Worm (Caenorhabditis elegans) whole organism, L2 larva: ENCODE measurements around the gene fmi-1.

Source experiments
- C34F6.9 ChIP-seq: fragments of 150-350 bp; optimal IDR thresholded peaks from 2 replicates; lab custom pipeline; 2014; ENCODE audit warnings: missing biosample characterization, missing genetic modification characterization
- F13H6.1 ChIP-seq: sonication (generic microtip); optimal IDR thresholded peaks from 2 replicates; lab custom pipeline; 2016; ENCODE audit warnings: missing genetic modification characterization, missing compliant biosample characterization
- ZK546.5 ChIP-seq: sonication (generic microtip); optimal IDR thresholded peaks from 2 replicates; lab custom pipeline; 2017; ENCODE audit warnings: missing biosample characterization, missing genetic modification characterization
- alr-1 ChIP-seq: fragments of 150-350 bp; optimal IDR thresholded peaks from 2 replicates; lab custom pipeline; 2014; ENCODE audit warnings: missing biosample characterization, missing genetic modification characterization
- aly-2 ChIP-seq: fragments of 150-350 bp; optimal IDR thresholded peaks from 2 replicates; lab custom pipeline; 2014; ENCODE audit warnings: missing biosample characterization, missing genetic modification characterization
- ama-1 ChIP-seq: fragments of 150-350 bp; optimal IDR thresholded peaks from 2 replicates; lab custom pipeline; 2018; ENCODE audit warnings: inconsistent platforms
- blmp-1 ChIP-seq: sonication (generic microtip); optimal IDR thresholded peaks from 2 replicates; lab custom pipeline; 2017; ENCODE audit warnings: missing genetic modification characterization, mild to moderate bottlenecking, missing compliant biosample characterization, antibody characterized with exemption, moderate library complexity; ENCODE audit not compliant: insufficient read depth
- ceh-16 ChIP-seq: fragments of 150-350 bp; optimal IDR thresholded peaks from 2 replicates; lab custom pipeline; 2014; ENCODE audit warnings: missing biosample characterization, missing genetic modification characterization
- ceh-82 ChIP-seq: fragments of 150-350 bp; optimal IDR thresholded peaks from 2 replicates; lab custom pipeline; 2014; ENCODE audit warnings: missing biosample characterization, missing genetic modification characterization
- crh-2 ChIP-seq: sonication (generic microtip); optimal IDR thresholded peaks from 2 replicates; lab custom pipeline; 2017; ENCODE audit warnings: missing biosample characterization, missing genetic modification characterization
- dmd-4 ChIP-seq: sonication (generic microtip); optimal IDR thresholded peaks from 2 replicates; lab custom pipeline; 2017; ENCODE audit warnings: missing biosample characterization, missing genetic modification characterization
- elt-1 ChIP-seq: fragments of 150-350 bp; optimal IDR thresholded peaks from 2 replicates; lab custom pipeline; 2014; ENCODE audit warnings: missing biosample characterization, missing genetic modification characterization
- elt-3 ChIP-seq: sonication (generic microtip); optimal IDR thresholded peaks from 2 replicates; lab custom pipeline; 2017; ENCODE audit warnings: missing biosample characterization, missing genetic modification characterization
- fos-1 ChIP-seq: fragments of 150-350 bp; optimal IDR thresholded peaks from 2 replicates; lab custom pipeline; 2014; ENCODE audit warnings: missing biosample characterization, missing genetic modification characterization
- gmeb-1 ChIP-seq: fragments of 150-350 bp; optimal IDR thresholded peaks from 2 replicates; lab custom pipeline; 2014; ENCODE audit warnings: missing biosample characterization, missing genetic modification characterization
- mab-5 ChIP-seq: fragments of 150-350 bp; optimal IDR thresholded peaks from 2 replicates; lab custom pipeline; 2014; ENCODE audit warnings: missing biosample characterization, missing genetic modification characterization
- mbf-1 ChIP-seq: sonication (generic microtip); optimal IDR thresholded peaks from 2 replicates; lab custom pipeline; 2017; ENCODE audit warnings: missing biosample characterization, missing genetic modification characterization
- mdl-1 ChIP-seq, 2 experiments: fragments of 150-350 bp in 1 of 2; sonication (generic microtip) in 1 of 2; optimal IDR thresholded peaks; 2 replicates each; lab custom pipeline; 2017; ENCODE audit warnings: missing biosample characterization in 2 of 2, missing genetic modification characterization in 2 of 2
- nhr-10 ChIP-seq: sonication (generic microtip); optimal IDR thresholded peaks from 2 replicates; lab custom pipeline; 2017; ENCODE audit warnings: missing biosample characterization, missing genetic modification characterization
- nhr-11 ChIP-seq: fragments of 150-350 bp; optimal IDR thresholded peaks from 2 replicates; lab custom pipeline; 2014; ENCODE audit warnings: missing biosample characterization, missing genetic modification characterization
- nhr-12 ChIP-seq: fragments of 150-350 bp; optimal IDR thresholded peaks from 2 replicates; lab custom pipeline; 2014; ENCODE audit warnings: missing biosample characterization, missing genetic modification characterization
- nhr-21 ChIP-seq: fragments of 150-350 bp; optimal IDR thresholded peaks from 2 replicates; lab custom pipeline; 2014; ENCODE audit warnings: missing biosample characterization, missing genetic modification characterization
- nhr-23 ChIP-seq: fragments of 150-350 bp; optimal IDR thresholded peaks from 2 replicates; lab custom pipeline; 2014; ENCODE audit warnings: missing biosample characterization, missing genetic modification reagents, missing genetic modification characterization
- nhr-237 ChIP-seq: fragments of 150-350 bp; optimal IDR thresholded peaks from 2 replicates; lab custom pipeline; 2014; ENCODE audit warnings: missing biosample characterization, missing genetic modification characterization
- nhr-25 ChIP-seq: fragments of 150-350 bp; sonication (generic microtip); optimal IDR thresholded peaks from 3 replicates; lab custom pipeline; 2014; ENCODE audit warnings: missing biosample characterization, missing genetic modification characterization
- nhr-6 ChIP-seq: fragments of 150-350 bp; optimal IDR thresholded peaks from 2 replicates; lab custom pipeline; 2014; ENCODE audit warnings: missing biosample characterization, missing genetic modification characterization
- peb-1 ChIP-seq: fragments of 150-350 bp; optimal IDR thresholded peaks from 2 replicates; lab custom pipeline; 2014; ENCODE audit warnings: missing biosample characterization, missing genetic modification characterization
- sma-3 ChIP-seq: sonication (generic microtip); optimal IDR thresholded peaks from 2 replicates; lab custom pipeline; 2016; ENCODE audit warnings: missing genetic modification reagents, missing genetic modification characterization, missing compliant biosample characterization
- sma-9 ChIP-seq, 2 experiments: fragments of 150-350 bp in 1 of 2; sonication (generic microtip) in 1 of 2; optimal IDR thresholded peaks; 2 replicates each; lab custom pipeline; 2014 to 2016; ENCODE audit warnings: missing genetic modification characterization in 2 of 2, mild to moderate bottlenecking in 1 of 2, missing biosample characterization in 1 of 2, missing compliant biosample characterization in 1 of 2, missing genetic modification reagents in 1 of 2, moderate library complexity in 1 of 2
- snpc-4 ChIP-seq: fragments of 150-350 bp; optimal IDR thresholded peaks from 2 replicates; lab custom pipeline; 2014; ENCODE audit warnings: missing biosample characterization, missing genetic modification characterization
- unc-39 ChIP-seq: fragments of 150-350 bp; optimal IDR thresholded peaks from 2 replicates; lab custom pipeline; 2014; ENCODE audit warnings: missing biosample characterization, missing genetic modification characterization
- unc-55 ChIP-seq: fragments of 150-350 bp; sonication (generic microtip); optimal IDR thresholded peaks from 3 replicates; lab custom pipeline; 2014; ENCODE audit warnings: missing biosample characterization, missing genetic modification reagents, missing genetic modification characterization
- unc-62 ChIP-seq: fragments of 150-350 bp; optimal IDR thresholded peaks from 2 replicates; lab custom pipeline; 2014; ENCODE audit warnings: missing biosample characterization, missing genetic modification reagents, missing genetic modification characterization
- ztf-1 ChIP-seq: fragments of 200-800 bp; sonication (Bioruptor generic); conservative IDR thresholded peaks from 2 replicates; pipeline ENCODE4 v1.3.6; 2022; ENCODE audit warnings: missing genetic modification characterization, missing compliant biosample characterization
- ztf-11 ChIP-seq: sonication (generic microtip); optimal IDR thresholded peaks from 2 replicates; lab custom pipeline; 2017; ENCODE audit warnings: missing biosample characterization, missing genetic modification characterization

fmi-1 gene

DNA sequence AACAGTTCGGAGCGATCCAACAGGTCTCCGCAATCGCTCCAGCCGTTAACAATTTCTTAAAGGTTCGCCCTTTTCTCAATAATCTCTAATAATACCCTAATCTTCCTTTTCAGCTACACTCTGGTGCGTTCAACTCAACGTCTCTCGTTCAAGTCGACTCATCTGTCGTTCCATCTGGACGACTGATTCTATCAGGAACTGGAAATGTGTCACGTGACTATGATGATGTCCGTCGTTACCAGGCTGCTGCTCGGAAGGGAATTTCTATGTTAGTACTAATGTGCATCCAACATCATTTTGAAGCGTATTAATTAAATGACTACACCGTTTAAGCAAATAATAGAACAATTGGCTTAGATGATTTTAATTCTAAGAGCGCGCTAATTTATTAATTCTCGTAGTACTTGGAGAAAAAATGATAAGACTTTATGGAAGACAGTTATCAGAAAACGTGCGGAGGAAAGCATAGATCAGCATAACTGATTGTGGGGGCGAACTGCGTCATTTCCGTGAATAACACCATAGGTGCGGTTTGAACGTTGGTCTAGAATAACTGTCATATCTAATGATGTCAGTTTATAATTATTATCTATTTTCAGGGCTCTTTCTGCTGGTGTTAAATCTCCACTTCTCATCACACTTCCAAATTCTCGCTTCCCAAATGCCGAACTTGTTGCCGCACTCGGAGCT lies 25.1 kb downstream of the fmi-1 start:
- TF ChIP-seq aly-2 (no peak), nhr-12 (no peak), unc-39 (no peak), mdl-1 (tag; optimal IDR thresholded peaks at IDR 0.05; lab: Kevin White, UChicago) (no peak), ztf-1 (GFP tag; lab: Robert Waterston, UW) (no peak), elt-3 (tag; lab: Kevin White, UChicago) (no peak), dmd-4 (tag; lab: Kevin White, UChicago) (no peak)

DNA sequence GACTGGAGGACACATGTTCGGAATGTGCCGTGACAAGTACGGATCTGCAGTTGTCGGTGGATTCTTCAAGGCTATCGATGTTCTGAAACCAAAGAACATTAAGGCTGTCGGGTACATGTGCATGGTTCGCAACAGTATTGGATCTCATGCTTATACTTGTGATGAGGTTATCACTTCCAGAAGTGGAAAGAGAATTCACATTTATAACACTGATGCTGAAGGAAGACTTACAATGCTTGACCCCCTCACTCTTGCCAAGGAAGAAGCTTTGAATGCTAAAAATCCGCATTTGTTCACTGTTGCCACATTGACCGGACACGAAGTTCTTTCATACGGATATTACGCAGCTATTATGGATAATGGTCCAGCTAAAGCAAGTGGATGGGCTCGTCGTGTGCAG lies 26.2 kb downstream of the fmi-1 start:
- TF ChIP-seq alr-1 (tag; lab: Kevin White, UChicago): no peak
- no peak for TF ChIP-seq nhr-21
- no peak for TF ChIP-seq ama-1 (lab: Kevin White, UChicago)
- TF ChIP-seq, all 48 proteins: peak for 0

DNA sequence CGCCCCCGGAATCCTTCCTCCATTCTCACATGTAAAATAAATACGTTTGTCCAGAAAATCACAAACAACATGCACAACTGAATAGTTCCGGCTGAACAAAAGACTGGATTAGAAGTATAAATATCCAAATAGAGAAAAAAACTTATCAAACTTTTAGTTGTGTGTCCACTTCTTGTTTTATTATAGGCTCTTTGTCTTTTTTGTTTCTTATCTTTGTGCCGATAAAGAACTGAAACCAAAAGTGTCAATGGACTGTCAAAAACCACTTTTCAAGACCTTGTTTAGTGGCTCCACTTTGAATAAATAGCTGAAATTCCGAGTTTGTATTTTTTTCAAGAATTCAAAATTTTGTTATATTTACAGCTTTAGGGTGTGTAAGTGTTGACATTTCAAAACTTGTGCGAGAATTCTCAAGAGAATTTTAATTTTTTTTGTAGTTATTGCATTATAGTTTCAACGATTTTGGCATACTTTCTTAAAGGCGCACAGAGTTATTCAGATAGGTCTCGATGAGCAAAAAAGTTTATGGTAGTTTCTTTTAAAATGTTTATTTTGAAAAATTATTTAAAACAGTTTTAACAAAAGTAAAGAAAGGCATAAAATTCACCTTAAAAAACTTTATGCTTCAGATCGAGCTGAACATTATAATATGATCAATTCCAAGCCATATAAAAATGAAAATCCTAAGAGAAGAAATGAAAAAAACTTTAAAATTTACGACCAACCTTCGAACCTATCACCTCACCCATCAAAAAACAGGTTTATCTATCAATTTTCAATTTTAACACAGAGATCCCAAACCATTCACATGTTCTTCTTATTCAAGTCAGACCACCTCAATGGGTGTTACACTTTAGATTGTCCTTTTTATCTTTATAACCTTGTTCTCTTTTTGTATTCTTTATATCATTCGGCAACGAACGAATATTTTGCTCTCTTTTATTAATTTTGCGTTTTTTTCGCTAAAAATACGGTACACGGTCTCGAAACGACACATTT lies 27.6 kb downstream of the fmi-1 start:
- TF ChIP-seq ceh-16 (tag; lab: Kevin White, UChicago) (no peak), nhr-21 (peak; percentile 37), ceh-82 (no peak), nhr-237 (tag; lab: Kevin White, UChicago) (no peak), ztf-11 (tag; lab: Kevin White, UChicago) (no peak), fos-1 (tag; lab: Kevin White, UChicago) (peak; percentile 34), nhr-25 (tag; lab: Kevin White, UChicago) (peak; percentile 60), sma-9 (GFP tag; optimal IDR thresholded peaks at IDR 0.05; lab: Kevin White, UChicago) (peak; percentile 64), sma-9 (tag; optimal IDR thresholded peaks at IDR 0.05; lab: Kevin White, UChicago) (no peak), blmp-1 (tag; lab: Kevin White, UChicago) (peak; percentile 23), sma-3 (GFP tag; lab: Kevin White, UChicago) (peak; percentile 20), unc-55 (GFP tag; lab: Kevin White, UChicago) (no peak)

DNA sequence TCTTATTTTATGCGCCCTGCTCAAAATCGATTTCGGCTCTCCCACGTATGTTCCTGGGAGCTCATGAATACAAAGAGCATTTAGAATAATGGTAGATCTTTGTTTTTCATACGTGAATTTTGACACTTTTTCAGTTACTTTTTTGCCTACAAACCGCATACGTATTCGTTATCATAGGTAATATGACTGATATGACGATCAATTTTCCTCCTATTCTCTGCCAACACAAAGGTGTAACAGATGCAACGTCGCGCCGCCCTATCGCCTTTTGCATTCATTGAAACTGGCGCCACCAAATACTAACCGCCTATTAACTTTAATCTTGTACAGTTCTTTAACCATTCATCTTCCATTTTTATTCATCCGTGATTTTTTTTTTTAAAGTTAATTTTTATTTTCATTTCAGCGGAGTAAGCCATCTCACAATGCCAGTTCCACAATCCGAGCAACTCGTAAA lies 28.7 kb downstream of the fmi-1 start, which contains the start of gene W07G4.5:
W07G4.5 (plus strand) TSS at position 407 of the 457 bp plus-strand sequence.
- TF ChIP-seq ztf-11 (tag; lab: Kevin White, UChicago) (no peak), fos-1 (tag; lab: Kevin White, UChicago) (peak; percentile 26), crh-2 (tag; lab: Kevin White, UChicago) (peak; percentile 54), sma-9 (GFP tag; optimal IDR thresholded peaks at IDR 0.05; lab: Kevin White, UChicago) (peak; percentile 38), sma-9 (tag; optimal IDR thresholded peaks at IDR 0.05; lab: Kevin White, UChicago) (no peak)

DNA sequence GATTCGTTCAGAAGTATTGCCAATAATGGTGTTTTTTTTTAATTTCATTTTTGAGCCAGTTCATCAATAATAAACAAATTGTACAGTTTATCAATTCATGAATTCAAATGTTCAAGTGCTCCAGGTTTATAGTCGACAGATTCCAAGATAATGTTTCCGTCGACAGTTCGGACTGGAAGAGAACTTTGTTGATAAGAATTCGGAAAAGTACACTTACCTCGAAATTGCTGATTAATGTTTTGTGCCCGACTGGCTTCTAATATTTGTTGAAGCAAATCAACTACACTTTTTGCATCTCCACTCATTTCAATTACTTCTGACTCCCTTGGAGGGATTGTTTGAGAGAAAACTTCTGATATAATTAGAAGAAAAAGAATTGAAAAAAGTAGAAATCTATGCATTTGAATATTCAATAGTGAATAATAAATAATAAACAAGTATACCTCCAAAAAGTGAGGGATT lies 30.3 kb downstream of the fmi-1 start, which contains the start of gene W07G4.8:
W07G4.8 (minus strand) TSS at position 412 of the 462 bp plus-strand sequence.
- no peak for TF ChIP-seq mab-5 (tag; lab: Kevin White, UChicago)
- no peak for TF ChIP-seq sma-3 (GFP tag; lab: Kevin White, UChicago)
- peak; percentile 62 for TF ChIP-seq fos-1 (tag; lab: Kevin White, UChicago)
- TF ChIP-seq nhr-23 (tag; lab: Kevin White, UChicago): no peak
- no peak for TF ChIP-seq peb-1 (tag; lab: Kevin White, UChicago)
- no peak for TF ChIP-seq nhr-11
- TF ChIP-seq mbf-1 (tag; lab: Kevin White, UChicago): no peak
- no peak for TF ChIP-seq alr-1 (tag; lab: Kevin White, UChicago)
- no peak for TF ChIP-seq nhr-25 (tag; lab: Kevin White, UChicago)
- peak; percentile 50 for TF ChIP-seq sma-9 (GFP tag; optimal IDR thresholded peaks at IDR 0.05; lab: Kevin White, UChicago)
- no peak for TF ChIP-seq sma-9 (tag; optimal IDR thresholded peaks at IDR 0.05; lab: Kevin White, UChicago)
- TF ChIP-seq F13H6.1: no peak
- TF ChIP-seq ztf-11 (tag; lab: Kevin White, UChicago): no peak
- no peak for TF ChIP-seq elt-1 (tag; lab: Kevin White, UChicago)
- TF ChIP-seq nhr-10 (tag; lab: Kevin White, UChicago): no peak
- TF ChIP-seq ZK546.5: no peak
- TF ChIP-seq ztf-1 (GFP tag; lab: Robert Waterston, UW): no peak
- TF ChIP-seq gmeb-1: peak; percentile 10
- no peak for TF ChIP-seq snpc-4
- no peak for TF ChIP-seq crh-2 (tag; lab: Kevin White, UChicago)
- no peak for TF ChIP-seq aly-2
- no peak for TF ChIP-seq unc-62 (GFP tag; lab: Kevin White, UChicago)
- no peak for TF ChIP-seq dmd-4 (tag; lab: Kevin White, UChicago)
- no peak for TF ChIP-seq nhr-6 (tag; lab: Kevin White, UChicago)
- TF ChIP-seq nhr-237 (tag; lab: Kevin White, UChicago): no peak
- TF ChIP-seq ama-1 (lab: Kevin White, UChicago): no peak
- no peak for TF ChIP-seq C34F6.9 (tag; lab: Kevin White, UChicago)
- TF ChIP-seq nhr-12: no peak
